Fruit fly (Drosophila melanogaster) whole organism, embryonic: ENCODE measurements around the gene Ssu72.

ENCODE experiments used
- Bdp1 ChIP-seq: fragments of 200-800 bp; sonication (Bioruptor generic); optimal IDR thresholded peaks from 3 replicates; lab custom pipeline; 2016; ENCODE audit warnings: missing biosample characterization, missing genetic modification characterization
- Bteb2 ChIP-seq: fragments of 200-800 bp; sonication (Bioruptor generic); optimal IDR thresholded peaks from 2 replicates; lab custom pipeline; 2016; ENCODE audit warnings: missing biosample characterization, missing genetic modification characterization
- CG10267 ChIP-seq: fragments of 200-800 bp; sonication (Bioruptor generic); optimal IDR thresholded peaks from 2 replicates; lab custom pipeline; 2018; ENCODE audit warnings: missing biosample characterization, mild to moderate bottlenecking, missing genetic modification characterization, moderate library complexity
- CG10431 ChIP-seq: fragments of 200-800 bp; sonication (Bioruptor generic); optimal IDR thresholded peaks from 3 replicates; lab custom pipeline; 2018; ENCODE audit warnings: missing biosample characterization, mild to moderate bottlenecking, missing genetic modification characterization
- CG10654 ChIP-seq: fragments of 200-800 bp; sonication (Bioruptor generic); optimal IDR thresholded peaks from 2 replicates; lab custom pipeline; 2016; ENCODE audit warnings: missing biosample characterization, missing genetic modification characterization
- CG11247 ChIP-seq: fragments of 200-800 bp; sonication (Bioruptor generic); IDR thresholded peaks from 2 replicates; pipeline ENCODE4 v1.3.6; 2022; ENCODE audit warnings: missing biosample characterization, missing genetic modification characterization
- CG12155 ChIP-seq: fragments of 200-800 bp; sonication (Bioruptor generic); optimal IDR thresholded peaks from 3 replicates; lab custom pipeline; 2016; ENCODE audit warnings: missing biosample characterization, missing genetic modification characterization
- CG12391 ChIP-seq: fragments of 200-800 bp; sonication (Bioruptor generic); optimal IDR thresholded peaks from 3 replicates; lab custom pipeline; 2018; ENCODE audit warnings: missing biosample characterization, mild to moderate bottlenecking, missing genetic modification characterization, moderate library complexity
- CG12744 ChIP-seq: fragments of 200-800 bp; sonication (Bioruptor generic); optimal IDR thresholded peaks from 2 replicates; lab custom pipeline; 2016; ENCODE audit warnings: missing biosample characterization, missing genetic modification characterization
- CG15601 ChIP-seq: fragments of 200-800 bp; sonication (Bioruptor generic); optimal IDR thresholded peaks from 3 replicates; lab custom pipeline; 2019; ENCODE audit warnings: missing biosample characterization, mild to moderate bottlenecking, missing genetic modification characterization, moderate library complexity
- CG1603 ChIP-seq: fragments of 200-800 bp; sonication (Bioruptor generic); optimal IDR thresholded peaks from 2 replicates; lab custom pipeline; 2019; ENCODE audit warnings: missing biosample characterization, mild to moderate bottlenecking, missing genetic modification characterization, moderate library complexity
- CG1647 ChIP-seq: fragments of 200-800 bp; sonication (Bioruptor generic); optimal IDR thresholded peaks from 3 replicates; lab custom pipeline; 2016; ENCODE audit warnings: missing biosample characterization, missing genetic modification characterization
- CG16815 ChIP-seq: fragments of 200-800 bp; sonication (Bioruptor generic); optimal IDR thresholded peaks from 3 replicates; lab custom pipeline; 2017; ENCODE audit warnings: missing biosample characterization, mild to moderate bottlenecking, missing genetic modification characterization
- CG17359 ChIP-seq: fragments of 200-800 bp; sonication (Bioruptor generic); optimal IDR thresholded peaks from 3 replicates; lab custom pipeline; 2018; ENCODE audit warnings: missing biosample characterization, mild to moderate bottlenecking, missing genetic modification characterization, moderate library complexity
- CG17568 ChIP-seq: fragments of 200-800 bp; sonication (Bioruptor generic); optimal IDR thresholded peaks from 2 replicates; lab custom pipeline; 2018; ENCODE audit warnings: missing biosample characterization, mild to moderate bottlenecking, missing genetic modification characterization, moderate library complexity
- CG17829 ChIP-seq: fragments of 200-800 bp; optimal IDR thresholded peaks from 2 replicates; lab custom pipeline; 2019; ENCODE audit warnings: missing biosample characterization, mild to moderate bottlenecking, missing genetic modification characterization, moderate library complexity
- CG2889 ChIP-seq: fragments of 200-800 bp; sonication (Bioruptor generic); IDR thresholded peaks from 3 replicates; pipeline ENCODE4 v1.3.6; 2022; ENCODE audit warnings: missing biosample characterization, missing genetic modification characterization
- CG32532 ChIP-seq: fragments of 200-800 bp; sonication (Bioruptor generic); IDR thresholded peaks from 2 replicates; pipeline ENCODE4 v1.3.6; 2022; ENCODE audit warnings: missing biosample characterization, missing genetic modification characterization
- CG4360 ChIP-seq: fragments of 200-800 bp; sonication (Bioruptor generic); IDR thresholded peaks from 2 replicates; pipeline ENCODE4 v1.3.6; 2022; ENCODE audit warnings: missing biosample characterization, missing genetic modification characterization
- CG4617 ChIP-seq: fragments of 200-800 bp; sonication (Bioruptor generic); optimal IDR thresholded peaks from 3 replicates; lab custom pipeline; 2016; ENCODE audit warnings: missing biosample characterization, missing genetic modification characterization, borderline replicate concordance
- CG6254 ChIP-seq: fragments of 200-800 bp; sonication (Bioruptor generic); optimal IDR thresholded peaks from 3 replicates; lab custom pipeline; 2017; ENCODE audit warnings: mild to moderate bottlenecking, missing biosample characterization, missing genetic modification reagents, missing genetic modification characterization
- CG8089 ChIP-seq: fragments of 200-800 bp; sonication (Bioruptor generic); optimal IDR thresholded peaks from 3 replicates; lab custom pipeline; 2016; ENCODE audit warnings: missing biosample characterization, missing genetic modification characterization
- CG8478 ChIP-seq: fragments of >200 bp; optimal IDR thresholded peaks from 2 replicates; lab custom pipeline; 2018
- Dad ChIP-seq: fragments of 200-800 bp; sonication (Bioruptor generic); optimal IDR thresholded peaks from 3 replicates; lab custom pipeline; 2016; ENCODE audit warnings: missing biosample characterization, missing genetic modification characterization
- Deaf1 ChIP-seq: fragments of 200-800 bp; optimal IDR thresholded peaks from 3 replicates; lab custom pipeline; 2019; ENCODE audit warnings: missing biosample characterization, mild to moderate bottlenecking, missing genetic modification characterization, moderate library complexity
- E2f2 ChIP-seq: fragments of 200-800 bp; sonication (Bioruptor generic); IDR thresholded peaks from 2 replicates; pipeline ENCODE4 v1.3.6; 2022; ENCODE audit warnings: missing biosample characterization, missing genetic modification characterization
- Fer1 ChIP-seq: fragments of 200-800 bp; sonication (Bioruptor generic); optimal IDR thresholded peaks from 2 replicates; lab custom pipeline; 2017; ENCODE audit warnings: missing biosample characterization, mild to moderate bottlenecking, missing genetic modification characterization
- H2.0 ChIP-seq: fragments of 200-800 bp; sonication (Bioruptor generic); IDR thresholded peaks from 2 replicates; pipeline ENCODE4 v1.3.6; 2022; ENCODE audit warnings: missing biosample characterization, missing genetic modification characterization
- Mad ChIP-seq: fragments of 200-800 bp; sonication (Bioruptor generic); optimal IDR thresholded peaks from 2 replicates; lab custom pipeline; 2016; ENCODE audit warnings: missing biosample characterization, missing genetic modification characterization
- Meics ChIP-seq: fragments of 200-800 bp; sonication (Bioruptor generic); optimal IDR thresholded peaks from 2 replicates; lab custom pipeline; 2017; ENCODE audit warnings: missing biosample characterization, mild to moderate bottlenecking, missing genetic modification characterization
- Mes4 ChIP-seq: fragments of 200-800 bp; sonication (Bioruptor generic); optimal IDR thresholded peaks from 2 replicates; lab custom pipeline; 2016; ENCODE audit warnings: missing biosample characterization, missing genetic modification characterization
- Nf-YC ChIP-seq: fragments of 200-800 bp; optimal IDR thresholded peaks from 3 replicates; lab custom pipeline; 2019; ENCODE audit warnings: missing biosample characterization, mild to moderate bottlenecking, missing genetic modification characterization, moderate library complexity
- Rfx ChIP-seq: fragments of 200-800 bp; sonication (Bioruptor generic); IDR thresholded peaks from 2 replicates; pipeline ENCODE4 v1.3.6; 2022; ENCODE audit warnings: missing biosample characterization, missing genetic modification characterization
- Side ChIP-seq: fragments of 200-800 bp; sonication (Bioruptor generic); optimal IDR thresholded peaks from 2 replicates; lab custom pipeline; 2016; ENCODE audit warnings: missing biosample characterization, missing genetic modification characterization
- Sin3A ChIP-seq: fragments of >200 bp; optimal IDR thresholded peaks from 2 replicates; lab custom pipeline; 2018
- TFAM ChIP-seq: fragments of 200-800 bp; sonication (Bioruptor generic); optimal IDR thresholded peaks from 2 replicates; lab custom pipeline; 2017; ENCODE audit warnings: missing biosample characterization, missing genetic modification characterization, inconsistent platforms
- Taf1 ChIP-seq: fragments of 200-800 bp; sonication (Bioruptor generic); IDR thresholded peaks from 2 replicates; pipeline ENCODE4 v1.3.6; 2022; ENCODE audit warnings: missing biosample characterization, missing genetic modification characterization
- Xbp1 ChIP-seq: fragments of 200-800 bp; sonication (Bioruptor generic); optimal IDR thresholded peaks from 3 replicates; lab custom pipeline; 2016; ENCODE audit warnings: missing biosample characterization, mild to moderate bottlenecking, missing genetic modification characterization
- cas ChIP-seq: fragments of 200-800 bp; sonication (Bioruptor generic); IDR thresholded peaks from 2 replicates; pipeline ENCODE4 v1.3.6; 2022; ENCODE audit warnings: missing biosample characterization, missing genetic modification characterization
- corto ChIP-seq: fragments of 200-800 bp; sonication (Bioruptor generic); optimal IDR thresholded peaks from 2 replicates; lab custom pipeline; 2016; ENCODE audit warnings: missing biosample characterization, mild to moderate bottlenecking, missing genetic modification characterization, moderate library complexity
- danr ChIP-seq: fragments of 200-800 bp; sonication (Bioruptor generic); IDR thresholded peaks from 2 replicates; pipeline ENCODE4 v1.3.6; 2022; ENCODE audit warnings: missing biosample characterization, missing genetic modification characterization
- kay ChIP-seq: fragments of 200-800 bp; sonication (Bioruptor generic); optimal IDR thresholded peaks from 2 replicates; lab custom pipeline; 2016; ENCODE audit warnings: missing biosample characterization, missing genetic modification characterization
- klu ChIP-seq: fragments of 200-800 bp; sonication (Bioruptor generic); IDR thresholded peaks from 2 replicates; pipeline ENCODE4 v1.3.6; 2022; ENCODE audit warnings: missing biosample characterization, missing genetic modification characterization
- mld ChIP-seq: fragments of 200-800 bp; sonication (Bioruptor generic); IDR thresholded peaks from 3 replicates; pipeline ENCODE4 v1.3.6; 2022; ENCODE audit warnings: missing biosample characterization, missing genetic modification characterization; ENCODE audit not compliant: partially characterized antibody
- nmo ChIP-seq: fragments of 200-800 bp; sonication (Bioruptor generic); optimal IDR thresholded peaks from 2 replicates; lab custom pipeline; 2018; ENCODE audit warnings: missing biosample characterization, mild to moderate bottlenecking, missing genetic modification characterization, moderate library complexity
- nom ChIP-seq: fragments of 200-800 bp; sonication (Bioruptor generic); optimal IDR thresholded peaks from 2 replicates; lab custom pipeline; 2017; ENCODE audit warnings: missing biosample characterization, missing genetic modification characterization, mild to moderate bottlenecking, moderate library complexity, missing genetic modification reagents
- pfk ChIP-seq: fragments of 200-800 bp; sonication (Bioruptor generic); optimal IDR thresholded peaks from 2 replicates; lab custom pipeline; 2018; ENCODE audit warnings: missing biosample characterization, mild to moderate bottlenecking, missing genetic modification characterization, moderate library complexity
- rib ChIP-seq: fragments of 200-800 bp; sonication (Bioruptor generic); IDR thresholded peaks from 2 replicates; pipeline ENCODE4 v1.3.6; 2022; ENCODE audit warnings: missing biosample characterization, missing genetic modification characterization
- row ChIP-seq: fragments of 200-800 bp; sonication (Bioruptor generic); IDR thresholded peaks from 3 replicates; pipeline ENCODE4 v1.3.6; 2022; ENCODE audit warnings: missing biosample characterization, missing genetic modification characterization
- sr ChIP-seq: fragments of 200-800 bp; sonication (Bioruptor generic); IDR thresholded peaks from 3 replicates; pipeline ENCODE4 v1.3.6; 2022; ENCODE audit warnings: missing biosample characterization, missing genetic modification characterization
- tna ChIP-seq: fragments of 200-800 bp; sonication (Bioruptor generic); IDR thresholded peaks from 2 replicates; pipeline ENCODE4 v1.3.6; 2022; ENCODE audit warnings: missing biosample characterization, missing genetic modification characterization; ENCODE audit not compliant: partially characterized antibody

The Ssu72 gene

DNA sequence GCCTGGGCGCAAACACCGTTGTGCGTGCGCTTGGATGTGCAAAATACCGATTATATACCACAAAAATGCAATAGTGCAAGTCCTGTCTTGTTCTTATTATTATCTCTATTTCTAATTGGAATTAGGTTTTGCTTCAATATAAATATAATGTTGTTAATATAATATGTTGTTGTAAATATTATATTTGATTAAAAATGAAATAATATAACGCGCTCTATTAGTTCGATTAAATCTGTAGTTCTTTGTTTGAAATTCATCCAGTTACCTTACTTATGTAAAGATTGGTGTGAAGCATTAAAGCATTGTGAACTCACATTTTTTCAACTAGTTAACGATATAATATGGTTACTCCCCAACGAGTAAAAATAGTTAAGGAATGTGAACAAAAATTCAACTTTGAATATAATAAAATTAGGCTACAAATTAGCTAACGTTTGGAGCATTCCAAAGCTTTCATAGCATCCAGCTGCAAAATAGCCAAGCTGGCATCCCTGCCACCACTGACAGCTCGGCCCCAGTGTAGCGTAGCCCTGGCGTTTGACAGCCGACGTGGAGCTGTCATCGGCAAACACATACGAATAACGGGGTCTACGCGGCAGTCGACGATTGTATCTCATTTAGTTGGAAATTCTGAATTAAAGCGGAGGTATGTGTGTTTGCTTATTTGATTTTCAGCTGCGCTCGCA, 21.4 kb upstream of the Ssu72 start, which contains the start of the genes CG12237 and Sec61gamma (continued):
- no peak for TF ChIP-seq CG12744 (GFP tag; lab: Kevin White, UChicago)
- peak; percentile 39 for TF ChIP-seq Nf-YC
- TF ChIP-seq Taf1 (GFP tag; lab: Robert Waterston, UW), result no peak
- TF ChIP-seq corto, result no peak
- peak; percentile 26 for TF ChIP-seq CG17359 (tag; lab: Kevin White, UChicago)
- TF ChIP-seq CG4360, result no peak
- TF ChIP-seq Xbp1 (GFP tag; lab: Kevin White, UChicago), result peak; percentile 58
- peak; percentile 0 for TF ChIP-seq Side
- TF ChIP-seq klu, result no peak
- peak; percentile 59 for TF ChIP-seq CG1603 (tag; lab: Kevin White, UChicago)
- TF ChIP-seq CG17829 (tag; lab: Kevin White, UChicago), result peak; percentile 49
- no peak for TF ChIP-seq CG6254
- TF ChIP-seq CG12391 (tag; lab: Kevin White, UChicago), result peak; percentile 45
- TF ChIP-seq CG8089, result no peak
- peak; percentile 41 for TF ChIP-seq CG10267 (tag; lab: Kevin White, UChicago)
- no peak for TF ChIP-seq CG17568 (GFP tag; lab: Kevin White, UChicago)
- TF ChIP-seq Bteb2 (GFP tag; lab: Kevin White, UChicago), result peak; percentile 13
- peak; percentile 24 for TF ChIP-seq CG15601 (tag; lab: Kevin White, UChicago)
- TF ChIP-seq CG12155, result no peak
- peak; percentile 24 for TF ChIP-seq Dad (GFP tag; lab: Kevin White, UChicago)
- TF ChIP-seq Rfx (GFP tag; lab: Robert Waterston, UW), result peak; percentile 72
- no peak for TF ChIP-seq Fer1 (GFP tag; lab: Kevin White, UChicago)
- peak; percentile 33 for TF ChIP-seq nmo (GFP tag; lab: Kevin White, UChicago)
- peak; percentile 14 for TF ChIP-seq CG1647 (GFP tag; lab: Kevin White, UChicago)
- 0 out of 2 replicates have a peak, but pooled peaks have one; percentile 6 for TF ChIP-seq H2.0 (GFP tag; lab: Robert Waterston, UW)
- TF ChIP-seq CG10654 (GFP tag; lab: Kevin White, UChicago), result peak; percentile 3
- peak; percentile 91 for TF ChIP-seq Deaf1 (tag; lab: Kevin White, UChicago)
- peak; percentile 26 for TF ChIP-seq Mes4
- TF ChIP-seq cas, result no peak
- TF ChIP-seq row (GFP tag; lab: Robert Waterston, UW), result peak; percentile 89
- peak; percentile 32 for TF ChIP-seq CG4617 (GFP tag; lab: Kevin White, UChicago)
- no peak for TF ChIP-seq Bdp1 (GFP tag; lab: Kevin White, UChicago)
- TF ChIP-seq E2f2 (GFP tag; lab: Robert Waterston, UW), result peak; percentile 33; the same call in 1 of the 2 replicates

DNA sequence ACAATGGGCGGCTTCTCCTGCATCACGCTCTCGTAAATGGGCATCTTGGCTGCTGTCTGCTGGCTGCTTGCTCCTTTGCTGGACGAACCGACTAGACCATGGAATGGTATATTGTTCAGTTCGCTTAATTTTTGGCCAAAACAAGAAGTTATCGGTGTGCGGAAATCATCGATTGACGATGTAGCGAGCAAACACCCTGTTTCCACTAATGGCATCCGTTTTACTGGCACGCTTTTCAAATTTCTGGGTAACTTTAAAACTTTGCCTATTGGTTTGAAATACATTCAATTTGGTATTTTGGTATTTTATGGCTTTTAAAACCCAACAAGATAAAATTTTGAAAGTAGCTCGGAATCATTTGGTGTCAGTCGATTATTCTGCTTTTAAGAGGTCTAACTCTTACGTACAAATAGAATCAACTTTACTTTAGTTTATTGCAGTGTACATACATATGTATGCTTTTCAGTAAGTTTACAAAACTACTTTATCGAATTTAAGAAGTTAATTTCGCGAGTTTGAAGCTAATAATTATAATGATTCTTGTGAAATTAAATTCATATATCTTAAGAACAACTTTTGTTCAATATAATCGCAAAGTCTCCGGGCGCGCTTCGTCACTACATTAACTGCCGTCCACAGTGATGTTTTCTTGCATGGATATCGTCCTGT, 18.4 kb upstream of the Ssu72 start, which contains the start of gene Arp10:
Gene Arp10, minus strand, starts transcription at position 304 of the 669 bp plus-strand sequence.
- TF ChIP-seq CG8478 (lab: Kevin White, UChicago), result no peak
- TF ChIP-seq kay, result no peak
- no peak for TF ChIP-seq CG11247 (GFP tag; lab: Robert Waterston, UW)
- no peak for TF ChIP-seq rib (GFP tag; lab: Robert Waterston, UW)
- TF ChIP-seq Meics (GFP tag; lab: Kevin White, UChicago), result peak; percentile 82
- no peak for TF ChIP-seq nom
- no peak for TF ChIP-seq Mad
- TF ChIP-seq Sin3A (lab: Kevin White, UChicago), result peak; percentile 40
- TF ChIP-seq pfk (GFP tag; lab: Kevin White, UChicago), result no peak
- TF ChIP-seq CG2889 (GFP tag; lab: Robert Waterston, UW), result no peak
- peak; percentile 36; the same call in 1 of the 2 replicates for TF ChIP-seq CG32532 (GFP tag; lab: Robert Waterston, UW)
- TF ChIP-seq danr, result no peak
- TF ChIP-seq CG16815, result no peak
- TF ChIP-seq sr, result no peak
- no peak for TF ChIP-seq CG10431
- no peak for TF ChIP-seq mld (GFP tag; lab: Robert Waterston, UW)
- no peak for TF ChIP-seq CG17568 (GFP tag; lab: Kevin White, UChicago)
- TF ChIP-seq tna (GFP tag; lab: Robert Waterston, UW), result no peak
- no peak for TF ChIP-seq TFAM (GFP tag; lab: Kevin White, UChicago)
- TF ChIP-seq Bdp1 (GFP tag; lab: Kevin White, UChicago), result no peak
